Worm (Caenorhabditis elegans) whole organism, L1 larva: ENCODE data around the gene W08F4.10.

ENCODE experiments used
- ceh-63 ChIP-seq: fragments of 200-800 bp; sonication (Bioruptor generic); optimal IDR thresholded peaks from 2 replicates; lab custom pipeline; 2018; ENCODE audit warnings: mild to moderate bottlenecking, missing genetic modification characterization, missing compliant biosample characterization
- ces-1 ChIP-seq: fragments of 150-350 bp; optimal IDR thresholded peaks from 2 replicates; lab custom pipeline; 2014; ENCODE audit warnings: missing biosample characterization, missing genetic modification reagents, missing genetic modification characterization
- mdl-1 ChIP-seq, 2 experiments: fragments of 150-350 bp; optimal IDR thresholded peaks; 2 replicates each; lab custom pipeline; 2014 to 2017; ENCODE audit warnings: missing biosample characterization in 2 of 2, missing genetic modification characterization in 2 of 2, inconsistent platforms in 1 of 2
- pqm-1 ChIP-seq: sonication (generic microtip); optimal IDR thresholded peaks from 3 replicates; lab custom pipeline; 2017; ENCODE audit warnings: missing biosample characterization, missing genetic modification characterization
- skn-1 ChIP-seq: fragments of 150-350 bp; optimal IDR thresholded peaks from 2 replicates; lab custom pipeline; 2014; ENCODE audit warnings: missing biosample characterization, missing genetic modification characterization
- sox-4 ChIP-seq: sonication (generic microtip); optimal IDR thresholded peaks from 2 replicates; lab custom pipeline; 2016; ENCODE audit warnings: missing genetic modification characterization, missing compliant biosample characterization
- zip-4 ChIP-seq: fragments of 200-800 bp; sonication (Bioruptor generic); optimal IDR thresholded peaks from 2 replicates; lab custom pipeline; 2018; ENCODE audit warnings: mild to moderate bottlenecking, missing genetic modification characterization, moderate library complexity, missing compliant biosample characterization

- TF ChIP-seq ceh-63 (GFP tag; lab: Kevin White, UChicago) (no peak), pqm-1 (tag; lab: Kevin White, UChicago) (no peak), zip-4 (GFP tag; lab: Kevin White, UChicago) (no peak), skn-1 (tag; lab: Kevin White, UChicago) (no peak), sox-4 (tag; lab: Kevin White, UChicago) (no peak), mdl-1 (tag; optimal IDR thresholded peaks at IDR 0.05; lab: Kevin White, UChicago) (no peak), ces-1 (GFP tag; lab: Kevin White, UChicago) (no peak)
Observed at ce11 chrII:639467-639866, 48.5 kb upstream of the W08F4.10 start, which contains the start of gene K07E8.6.
